Worm (Caenorhabditis elegans) whole organism, L4 larva: ENCODE results near the gene dep-1.

Source experiments
- aly-2 ChIP-seq: sonication (generic microtip); optimal IDR thresholded peaks from 2 replicates; lab custom pipeline; 2018; ENCODE audit warnings: missing biosample characterization, missing genetic modification characterization
- ceh-44 ChIP-seq: fragments of 200-800 bp; sonication (Bioruptor generic); IDR thresholded peaks from 2 replicates; pipeline ENCODE4 v1.3.6; 2022; ENCODE audit warnings: missing genetic modification reagents, missing genetic modification characterization, missing compliant biosample characterization
- dve-1 ChIP-seq: sonication (generic microtip); optimal IDR thresholded peaks from 2 replicates; lab custom pipeline; 2017; ENCODE audit warnings: antibody characterized with exemption, mild to moderate bottlenecking, missing genetic modification characterization, missing compliant biosample characterization; ENCODE audit not compliant: insufficient read depth
- lin-38 ChIP-seq: fragments of 200-800 bp; sonication (Bioruptor generic); IDR thresholded peaks from 2 replicates; pipeline ENCODE4 v1.3.6; 2022; ENCODE audit warnings: missing genetic modification reagents, missing genetic modification characterization, missing compliant biosample characterization
- nhr-237 ChIP-seq: sonication (generic microtip); optimal IDR thresholded peaks from 2 replicates; lab custom pipeline; 2017; ENCODE audit warnings: missing biosample characterization, missing genetic modification characterization
- nhr-76 ChIP-seq: fragments of 150-350 bp; optimal IDR thresholded peaks from 2 replicates; lab custom pipeline; 2014; ENCODE audit warnings: missing biosample characterization, missing genetic modification characterization
- zfp-2 ChIP-seq: sonication (generic microtip); optimal IDR thresholded peaks from 2 replicates; lab custom pipeline; 2016; ENCODE audit warnings: mild to moderate bottlenecking, missing genetic modification characterization, missing compliant biosample characterization
- zfp-3 ChIP-seq: fragments of 200-800 bp; sonication (Bioruptor generic); conservative IDR thresholded peaks from 2 replicates; pipeline ENCODE4 v1.3.6; 2022; ENCODE audit warnings: missing genetic modification reagents, missing genetic modification characterization, missing compliant biosample characterization

ce11 chrII:8996064-8996463 lies 23.5 kb downstream of the dep-1 start, which contains the start of gene ndub-2:
- no peak for TF ChIP-seq dve-1 (tag; lab: Kevin White, UChicago)
- no peak for TF ChIP-seq aly-2
- no peak for TF ChIP-seq nhr-76
- TF ChIP-seq nhr-237, result no peak
- no peak for TF ChIP-seq ceh-44 (GFP tag; lab: Robert Waterston, UW)
- TF ChIP-seq zfp-3 (GFP tag; lab: Robert Waterston, UW), result no peak
- TF ChIP-seq zfp-2 (tag; lab: Kevin White, UChicago), result no peak
- TF ChIP-seq lin-38, result no peak
